Worm (Caenorhabditis elegans): Measurements from ENCODE around the gene lin-15A.

Gene lin-15A

DNA sequence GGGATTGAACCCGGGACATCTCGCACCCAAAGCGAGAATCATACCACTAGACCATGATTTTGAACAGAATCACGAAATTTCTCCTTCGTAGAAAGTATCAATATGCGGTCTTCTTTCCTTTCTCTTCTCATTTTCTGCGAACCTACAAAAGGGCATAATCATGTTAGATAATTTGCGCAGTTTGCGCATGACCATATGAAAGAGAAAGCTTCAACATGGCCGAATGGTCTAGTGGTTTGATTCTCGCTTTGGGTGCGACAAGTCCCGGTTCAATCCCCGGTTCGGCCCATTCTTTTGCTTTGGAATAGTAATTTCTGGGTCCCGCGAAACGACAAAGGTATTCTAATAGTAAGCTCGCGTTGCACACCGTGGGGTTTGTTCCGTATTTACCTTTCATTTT lies 16.0 kb downstream of the lin-15A start:
- TF ChIP-seq jun-1 (tag; optimal IDR thresholded peaks at IDR 0.05) = no peak
- TF ChIP-seq lsy-12 (tag; optimal IDR thresholded peaks at IDR 0.05) = no peak
- TF ChIP-seq lin-15B (tag; optimal IDR thresholded peaks at IDR 0.05) = peak; percentile 16
- peak; percentile 51 for TF ChIP-seq nhr-43 (tag; optimal IDR thresholded peaks at IDR 0.05; ENCODE audit: poor library complexity, severe bottlenecking)
- TF ChIP-seq nhr-25 (tag; optimal IDR thresholded peaks at IDR 0.05) = peak; percentile 39

DNA sequence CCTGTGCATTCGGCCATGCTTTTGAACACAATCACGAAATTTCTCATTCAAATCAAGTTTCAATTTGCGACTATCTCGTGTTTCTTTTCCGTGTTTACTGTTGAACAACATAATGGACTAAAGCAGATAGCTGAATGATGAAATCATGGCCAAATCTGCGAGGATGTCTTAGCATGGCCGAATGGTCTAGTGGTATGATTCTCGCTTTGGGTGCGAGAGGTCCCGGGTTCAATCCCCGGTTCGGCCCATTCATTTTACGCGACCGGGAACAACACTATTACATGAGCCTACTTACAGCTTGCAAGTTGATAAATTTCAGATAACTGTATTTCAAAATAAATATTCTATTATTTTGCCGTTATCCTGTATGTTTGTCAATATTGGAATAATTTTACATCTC lies 19.5 kb downstream of the lin-15A start:
- TF ChIP-seq nhr-43 (tag; optimal IDR thresholded peaks at IDR 0.05; ENCODE audit: poor library complexity, severe bottlenecking) (peak; percentile 19), lin-39 (tag; optimal IDR thresholded peaks at IDR 0.05) (no peak), nhr-67 (tag; optimal IDR thresholded peaks at IDR 0.05) (no peak), nhr-11 (tag; optimal IDR thresholded peaks at IDR 0.05) (no peak), tbx-2 (tag; optimal IDR thresholded peaks at IDR 0.05) (no peak), unc-39 (tag; optimal IDR thresholded peaks at IDR 0.05) (no peak), ZK546.5 (tag; optimal IDR thresholded peaks at IDR 0.05) (no peak), eor-1 (tag; optimal IDR thresholded peaks at IDR 0.05) (no peak)

DNA sequence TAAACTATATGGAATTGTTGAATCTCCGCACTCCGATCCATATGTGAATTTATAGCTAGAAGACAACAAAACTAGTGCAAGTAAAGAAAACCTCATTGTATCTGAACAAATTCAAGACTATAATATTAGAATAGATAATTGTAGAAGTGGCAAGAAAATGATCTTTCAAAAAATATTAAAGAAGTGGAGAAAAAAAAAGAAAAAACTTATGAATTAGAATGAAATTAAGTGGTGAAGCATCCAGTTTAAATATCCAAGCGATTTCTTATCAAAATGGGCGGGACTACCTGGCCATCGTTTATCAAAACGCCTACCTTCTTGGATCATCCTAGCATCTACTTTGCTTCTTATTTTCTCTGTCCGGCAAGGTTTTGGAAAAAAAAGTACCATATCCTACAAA lies 25.4 kb downstream of the lin-15A start, which contains the start of gene wrt-4:
Gene wrt-4, minus strand, starts transcription at position 101 of the 400 bp plus-strand sequence.
- TF ChIP-seq fos-1 (tag; optimal IDR thresholded peaks at IDR 0.05) = no peak
- no peak for TF ChIP-seq pqm-1 (tag; optimal IDR thresholded peaks at IDR 0.05)
- no peak for TF ChIP-seq ZK546.5 (tag; optimal IDR thresholded peaks at IDR 0.05)
- TF ChIP-seq elt-3 (tag; optimal IDR thresholded peaks at IDR 0.05) = no peak

DNA sequence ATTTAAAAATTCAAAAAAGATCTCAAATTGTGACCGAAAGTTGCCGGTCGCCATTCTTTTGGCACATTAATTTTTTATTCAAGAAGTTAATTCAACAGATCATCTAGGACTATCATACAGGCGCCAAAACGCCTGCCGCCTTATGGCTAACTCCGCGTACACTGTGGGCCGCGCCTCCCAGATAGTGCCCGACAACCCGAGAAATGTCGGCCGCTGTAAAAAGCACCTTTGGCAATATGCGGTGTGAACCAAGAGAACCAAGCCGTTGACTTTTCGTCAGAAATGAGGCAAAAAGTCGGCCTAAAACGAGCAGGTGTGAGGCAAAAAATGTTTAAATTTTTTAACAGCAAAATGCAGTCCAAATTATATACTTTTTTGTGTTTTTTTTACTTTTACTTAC lies 27.5 kb downstream of the lin-15A start:
- TF ChIP-seq lsy-12 (tag; optimal IDR thresholded peaks at IDR 0.05) (no peak), egl-27 (tag; optimal IDR thresholded peaks at IDR 0.05) (no peak)

DNA sequence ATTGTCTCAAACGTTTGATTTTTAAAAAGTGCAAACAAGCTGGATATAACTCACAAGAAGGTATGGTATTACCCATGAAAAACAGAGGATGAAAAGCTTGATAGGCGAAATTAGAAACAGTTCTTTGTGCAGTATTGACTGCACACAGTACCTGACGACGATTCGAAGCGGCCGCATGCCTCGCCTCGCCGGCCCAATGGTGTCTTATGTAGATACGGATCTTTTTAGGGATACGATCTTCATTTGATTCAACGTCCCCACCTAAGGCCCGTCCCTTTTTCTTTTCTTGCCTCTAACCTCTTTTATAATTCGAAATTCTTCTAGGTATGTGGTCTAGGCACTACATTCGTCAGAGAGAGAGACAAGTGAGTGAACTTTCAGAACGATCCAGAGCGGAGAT lies 34.4 kb downstream of the lin-15A start, which contains the start of gene bus-17:
Gene bus-17, minus strand, starts transcription at position 208 of the 400 bp plus-strand sequence.
- no peak for TF ChIP-seq nhr-11 (tag; optimal IDR thresholded peaks at IDR 0.05)
- no peak for TF ChIP-seq mdl-1 (tag; optimal IDR thresholded peaks at IDR 0.05)
- no peak for TF ChIP-seq daf-12 (tag; optimal IDR thresholded peaks at IDR 0.05)
- no peak for TF ChIP-seq fkh-10 (GFP tag; optimal IDR thresholded peaks at IDR 0.05)
- TF ChIP-seq fkh-2 (tag; optimal IDR thresholded peaks at IDR 0.05) = no peak
- TF ChIP-seq nhr-43 (tag; optimal IDR thresholded peaks at IDR 0.05; ENCODE audit: poor library complexity, severe bottlenecking) = no peak
- no peak for TF ChIP-seq snpc-4 (tag; optimal IDR thresholded peaks at IDR 0.05)

DNA sequence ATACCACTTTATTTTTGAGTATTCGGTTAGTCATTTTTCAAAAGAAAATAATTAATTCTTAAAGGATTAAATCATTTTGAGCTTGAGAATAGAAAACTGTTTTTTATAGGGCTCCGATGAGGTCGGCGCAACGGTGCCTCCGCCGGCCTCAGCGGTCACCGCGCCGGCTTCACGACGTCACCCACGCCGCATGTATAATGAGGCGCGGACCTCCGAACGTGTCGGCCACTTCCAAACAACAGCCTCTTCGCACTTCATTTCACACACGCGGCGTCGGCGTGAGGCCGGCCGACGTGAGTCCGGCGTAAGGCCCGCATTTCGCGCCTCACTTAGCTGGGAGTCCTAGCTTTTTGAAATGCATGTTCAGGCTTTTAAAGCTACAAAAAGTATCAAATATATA lies 35.1 kb downstream of the lin-15A start:
- no peak for TF ChIP-seq ZK546.5 (tag; optimal IDR thresholded peaks at IDR 0.05)
- no peak for TF ChIP-seq nhr-11 (tag; optimal IDR thresholded peaks at IDR 0.05)
- no peak for TF ChIP-seq mml-1 (tag; optimal IDR thresholded peaks at IDR 0.05)
- TF ChIP-seq fkh-2 (tag; optimal IDR thresholded peaks at IDR 0.05) = no peak
- TF ChIP-seq lin-15B (tag; optimal IDR thresholded peaks at IDR 0.05) = no peak
- no peak for TF ChIP-seq egl-27 (tag; optimal IDR thresholded peaks at IDR 0.05)

DNA sequence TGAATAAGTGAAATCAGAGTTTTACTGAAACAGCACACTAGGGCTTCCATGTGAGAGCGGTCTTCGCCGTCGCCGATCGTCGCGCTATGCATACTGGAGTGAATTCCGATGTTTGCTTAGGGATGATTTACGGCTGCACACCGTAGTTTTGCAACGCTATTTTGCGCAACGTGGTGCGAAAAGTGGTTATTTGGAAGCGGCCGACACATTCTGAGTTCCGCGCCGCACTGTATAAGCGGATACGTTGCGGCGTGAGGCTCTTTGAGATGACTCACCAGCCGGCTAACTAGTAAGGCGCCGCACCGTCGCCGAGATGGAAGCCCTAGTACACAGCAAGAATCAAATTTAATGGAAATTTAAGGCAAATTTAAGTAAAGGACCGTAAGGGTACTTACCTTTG lies 36.8 kb downstream of the lin-15A start:
- no peak for TF ChIP-seq nfya-1 (tag; optimal IDR thresholded peaks at IDR 0.05; ENCODE audit: insufficient read depth)
- TF ChIP-seq pqm-1 (tag; optimal IDR thresholded peaks at IDR 0.05) = no peak
- no peak for TF ChIP-seq tbx-2 (tag; optimal IDR thresholded peaks at IDR 0.05)
- no peak for TF ChIP-seq nhr-12 (tag; optimal IDR thresholded peaks at IDR 0.05)
- no peak for TF ChIP-seq ceh-28 (tag; optimal IDR thresholded peaks at IDR 0.05)
- TF ChIP-seq zag-1 (tag; optimal IDR thresholded peaks at IDR 0.05) = no peak

DNA sequence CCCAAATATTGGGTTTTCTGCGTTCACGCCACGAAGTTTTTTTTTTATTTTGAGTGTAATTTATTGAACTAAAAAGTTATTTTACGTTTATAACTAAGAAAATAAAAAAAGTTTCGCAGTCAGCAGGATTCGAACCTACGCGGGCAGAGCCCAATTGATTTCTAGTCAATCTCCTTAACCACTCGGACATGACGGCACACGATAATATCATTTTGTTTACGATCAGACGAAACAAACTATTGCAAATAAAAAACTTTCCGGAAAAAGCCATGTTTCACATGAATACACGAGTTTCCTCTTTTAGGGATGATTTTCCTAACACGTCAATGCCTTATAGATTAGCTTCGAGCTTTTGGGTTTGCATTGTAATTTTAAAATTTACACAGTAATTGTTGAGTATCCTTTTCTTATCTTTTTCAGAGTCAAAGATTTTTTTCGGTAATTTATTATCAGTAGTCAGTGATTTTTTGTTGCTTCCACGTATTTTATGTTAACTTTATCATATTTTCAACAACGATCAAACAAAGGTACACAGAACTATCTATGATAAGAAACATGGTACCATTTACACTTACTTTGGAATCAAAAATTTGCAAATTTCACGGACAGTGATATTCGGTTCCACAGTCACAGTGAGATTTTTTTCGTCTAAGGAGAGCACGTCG lies 38.3 kb downstream of the lin-15A start:
- TF ChIP-seq pqm-1 (tag; optimal IDR thresholded peaks at IDR 0.05) (peak; percentile 22), elt-2 (tag; optimal IDR thresholded peaks at IDR 0.05) (peak; percentile 68), zag-1 (tag; optimal IDR thresholded peaks at IDR 0.05) (no peak), aly-2 (tag; optimal IDR thresholded peaks at IDR 0.05) (no peak)
